Fruit fly (Drosophila melanogaster) whole organism, prepupa: ENCODE data around the gene CG3355.

Source experiments
- CG1621 ChIP-seq: fragments of 200-800 bp; sonication (Bioruptor generic); optimal IDR thresholded peaks from 3 replicates; lab custom pipeline; 2018; ENCODE audit warnings: missing biosample characterization, mild to moderate bottlenecking, missing genetic modification characterization
- CG16779 ChIP-seq: fragments of 200-800 bp; sonication (Bioruptor generic); optimal IDR thresholded peaks from 3 replicates; lab custom pipeline; 2017; ENCODE audit warnings: missing biosample characterization, mild to moderate bottlenecking, missing genetic modification characterization
- CG31627 ChIP-seq: fragments of 200-800 bp; sonication (Bioruptor generic); optimal IDR thresholded peaks from 3 replicates; lab custom pipeline; 2016; ENCODE audit warnings: missing biosample characterization, missing genetic modification characterization
- OdsH ChIP-seq: fragments of 200-800 bp; sonication (Bioruptor generic); optimal IDR thresholded peaks from 3 replicates; lab custom pipeline; 2016; ENCODE audit warnings: missing biosample characterization, missing genetic modification characterization

DNA sequence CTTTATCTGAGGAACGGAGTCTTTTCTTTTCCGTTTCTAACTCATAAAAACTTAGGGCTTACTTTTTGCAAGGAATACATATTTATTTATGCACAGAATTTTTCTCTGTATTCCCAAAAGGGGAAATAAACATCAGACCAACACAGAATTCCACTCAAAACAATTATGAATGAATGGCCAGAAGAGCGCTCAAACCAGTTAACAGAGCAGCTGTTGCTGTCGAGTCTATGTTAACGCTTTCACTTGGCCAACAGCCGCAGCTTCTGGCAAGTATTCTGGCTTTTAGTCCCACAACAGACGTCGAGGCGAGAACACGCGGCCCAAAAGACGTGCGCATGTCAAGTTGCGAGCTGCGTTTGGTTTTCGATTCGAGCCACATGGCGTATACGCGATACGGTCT is 43.2 kb downstream of the CG3355 start, which contains the start of gene dcma:
- TF ChIP-seq OdsH (GFP tag; lab: Kevin White, UChicago) (no peak), CG31627 (GFP tag; lab: Kevin White, UChicago) (no peak), CG1621 (tag; lab: Kevin White, UChicago) (no peak), CG16779 (no peak)
